Worm (Caenorhabditis elegans) whole organism, L4 larva: Measurements from ENCODE around the gene gpa-4.
"Not testable (repeated sequence)": the region's sequence is repeated elsewhere in the genome, so short reads cannot be mapped to it uniquely, and the experiment has no call there.

Experiments used
- F49E8.2 ChIP-seq: sonication (generic microtip); optimal IDR thresholded peaks from 2 replicates; lab custom pipeline; 2016; ENCODE audit warnings: missing compliant biosample characterization, mild to moderate bottlenecking, missing genetic modification characterization, borderline replicate concordance
- T20F7.1 ChIP-seq: fragments of 200-800 bp; sonication (Bioruptor generic); optimal IDR thresholded peaks from 2 replicates; lab custom pipeline; 2018; ENCODE audit warnings: mild to moderate bottlenecking, missing genetic modification characterization, missing compliant biosample characterization
- Y105C5A.15 ChIP-seq: fragments of 200-800 bp; sonication (Bioruptor generic); IDR thresholded peaks from 2 replicates; pipeline ENCODE4 v1.3.6; 2022; ENCODE audit warnings: missing genetic modification characterization, missing compliant biosample characterization
- Y75B8A.6 ChIP-seq: fragments of 200-800 bp; sonication (Bioruptor generic); IDR thresholded peaks from 2 replicates; pipeline ENCODE4 v1.3.6; 2022; ENCODE audit warnings: missing genetic modification reagents, missing genetic modification characterization, missing compliant biosample characterization
- ZK337.2 ChIP-seq: fragments of 200-800 bp; sonication (Bioruptor generic); IDR thresholded peaks from 2 replicates; pipeline ENCODE4 v1.3.6; 2022; ENCODE audit warnings: missing genetic modification reagents, missing genetic modification characterization, missing compliant biosample characterization
- ZK546.5 ChIP-seq, 2 experiments: sonication (generic microtip); optimal IDR thresholded peaks; 2 replicates each; lab custom pipeline; 2017; ENCODE audit warnings: missing biosample characterization in 2 of 2, missing genetic modification characterization in 2 of 2
- aha-1 ChIP-seq: fragments of 150-350 bp; peaks from one replicate; lab custom pipeline; 2014; ENCODE audit warnings: missing biosample characterization, missing genetic modification characterization
- arid-1 ChIP-seq: fragments of 200-800 bp; sonication (Bioruptor generic); conservative IDR thresholded peaks from 2 replicates; pipeline ENCODE4 v1.3.6; 2022; ENCODE audit warnings: missing genetic modification reagents, missing genetic modification characterization, missing compliant biosample characterization
- ceh-44 ChIP-seq: fragments of 200-800 bp; sonication (Bioruptor generic); IDR thresholded peaks from 2 replicates; pipeline ENCODE4 v1.3.6; 2022; ENCODE audit warnings: missing genetic modification reagents, missing genetic modification characterization, missing compliant biosample characterization
- ces-1 ChIP-seq: fragments of 150-350 bp; sonication (generic microtip); optimal IDR thresholded peaks from 4 replicates; lab custom pipeline; 2014; ENCODE audit warnings: missing biosample characterization, missing genetic modification reagents, missing genetic modification characterization
- daf-16 ChIP-seq, 3 experiments: sonication (generic microtip); optimal IDR thresholded peaks; 2 replicates each; lab custom pipeline; 2016 to 2017; ENCODE audit warnings: missing genetic modification characterization in 3 of 3, missing genetic modification reagents in 3 of 3, mild to moderate bottlenecking in 2 of 3, missing compliant biosample characterization in 2 of 3, missing biosample characterization in 1 of 3, moderate library complexity in 1 of 3
- daf-19 ChIP-seq: fragments of 200-800 bp; sonication (Bioruptor generic); conservative IDR thresholded peaks from 2 replicates; pipeline ENCODE4 v1.3.6; 2022; ENCODE audit warnings: missing genetic modification characterization, missing compliant biosample characterization
- dmd-6 ChIP-seq: fragments of 200-800 bp; sonication (Bioruptor generic); IDR thresholded peaks from 2 replicates; pipeline ENCODE4 v1.3.6; 2022; ENCODE audit warnings: missing genetic modification reagents, missing genetic modification characterization, missing compliant biosample characterization
- dmd-9 ChIP-seq: fragments of 200-800 bp; sonication (Bioruptor generic); IDR thresholded peaks from 2 replicates; pipeline ENCODE4 v1.3.6; 2022; ENCODE audit warnings: missing genetic modification reagents, missing genetic modification characterization, missing compliant biosample characterization
- dpl-1 ChIP-seq: fragments of 150-350 bp; optimal IDR thresholded peaks from 2 replicates; lab custom pipeline; 2014; ENCODE audit warnings: missing biosample characterization, missing genetic modification reagents, missing genetic modification characterization
- dve-1 ChIP-seq: sonication (generic microtip); optimal IDR thresholded peaks from 2 replicates; lab custom pipeline; 2017; ENCODE audit warnings: antibody characterized with exemption, mild to moderate bottlenecking, missing genetic modification characterization, missing compliant biosample characterization; ENCODE audit not compliant: insufficient read depth
- egl-43 ChIP-seq: fragments of 200-800 bp; sonication (Bioruptor generic); IDR thresholded peaks from 2 replicates; pipeline ENCODE4 v1.3.6; 2022; ENCODE audit warnings: missing genetic modification reagents, missing genetic modification characterization, missing compliant biosample characterization
- hif-1 ChIP-seq, 2 experiments: sonication (generic microtip); optimal IDR thresholded peaks; 2 replicates each; lab custom pipeline; 2016 to 2017; ENCODE audit warnings: missing compliant biosample characterization in 2 of 2, missing genetic modification characterization in 2 of 2, missing genetic modification reagents in 2 of 2, missing genotype in 2 of 2, mild to moderate bottlenecking in 1 of 2
- hlh-11 ChIP-seq: fragments of 200-800 bp; sonication (Bioruptor generic); optimal IDR thresholded peaks from 2 replicates; lab custom pipeline; 2018; ENCODE audit warnings: mild to moderate bottlenecking, missing genetic modification characterization, missing compliant biosample characterization
- hmg-1.1 ChIP-seq: fragments of 200-800 bp; sonication (Bioruptor generic); IDR thresholded peaks from 2 replicates; pipeline ENCODE4 v1.3.6; 2022; ENCODE audit warnings: missing genetic modification reagents, missing genetic modification characterization, missing compliant biosample characterization
- lin-13 ChIP-seq: fragments of 150-350 bp; optimal IDR thresholded peaks from 2 replicates; lab custom pipeline; 2014; ENCODE audit warnings: missing biosample characterization, missing genetic modification reagents, missing genetic modification characterization
- lin-38 ChIP-seq: fragments of 200-800 bp; sonication (Bioruptor generic); IDR thresholded peaks from 2 replicates; pipeline ENCODE4 v1.3.6; 2022; ENCODE audit warnings: missing genetic modification reagents, missing genetic modification characterization, missing compliant biosample characterization
- lsy-2 ChIP-seq, 2 experiments: fragments of 150-350 bp in 1 of 2; sonication (generic microtip) in 1 of 2; optimal IDR thresholded peaks; 2 replicates each; lab custom pipeline; 2014 to 2017; ENCODE audit warnings: missing biosample characterization in 2 of 2, missing genetic modification characterization in 2 of 2
- madf-5 ChIP-seq, 2 experiments: fragments of 200-800 bp; sonication (Bioruptor generic); IDR thresholded peaks; 2 replicates each; pipeline ENCODE4 v1.3.6; 2022; ENCODE audit warnings: missing compliant biosample characterization in 2 of 2, missing genetic modification characterization in 2 of 2
- madf-9 ChIP-seq: fragments of 200-800 bp; sonication (Bioruptor generic); conservative IDR thresholded peaks from 2 replicates; pipeline ENCODE4 v1.3.6; 2022; ENCODE audit warnings: missing genetic modification reagents, missing genetic modification characterization, missing compliant biosample characterization
- mes-2 ChIP-seq: sonication (generic microtip); optimal IDR thresholded peaks from 2 replicates; lab custom pipeline; 2016; ENCODE audit warnings: missing genotype, mild to moderate bottlenecking, missing genetic modification characterization, missing compliant biosample characterization; ENCODE audit not compliant: poor library complexity, severe bottlenecking
- mxl-2 ChIP-seq: fragments of 200-800 bp; sonication (Bioruptor generic); conservative IDR thresholded peaks from 2 replicates; pipeline ENCODE4 v1.3.6; 2022; ENCODE audit warnings: missing genetic modification reagents, missing genetic modification characterization, missing compliant biosample characterization
- nhr-10 ChIP-seq: fragments of 150-350 bp; optimal IDR thresholded peaks from 2 replicates; lab custom pipeline; 2014; ENCODE audit warnings: missing biosample characterization, missing genetic modification characterization
- nhr-11 ChIP-seq: fragments of 150-350 bp; optimal IDR thresholded peaks from 2 replicates; lab custom pipeline; 2014; ENCODE audit warnings: missing biosample characterization, missing genetic modification characterization
- nhr-237 ChIP-seq: sonication (generic microtip); optimal IDR thresholded peaks from 2 replicates; lab custom pipeline; 2017; ENCODE audit warnings: missing biosample characterization, missing genetic modification characterization
- nhr-28 ChIP-seq: fragments of 150-350 bp; optimal IDR thresholded peaks from 2 replicates; lab custom pipeline; 2014; ENCODE audit warnings: missing biosample characterization, missing genetic modification characterization
- nhr-41 ChIP-seq: fragments of 200-800 bp; sonication (Bioruptor generic); IDR thresholded peaks from 2 replicates; pipeline ENCODE4 v1.3.6; 2022; ENCODE audit warnings: missing genetic modification reagents, missing genetic modification characterization, missing compliant biosample characterization
- nhr-48 ChIP-seq: sonication (generic microtip); optimal IDR thresholded peaks from 2 replicates; lab custom pipeline; 2016; ENCODE audit warnings: mild to moderate bottlenecking, missing genetic modification characterization, missing compliant biosample characterization
- nhr-6 ChIP-seq: fragments of 150-350 bp; optimal IDR thresholded peaks from 2 replicates; lab custom pipeline; 2014; ENCODE audit warnings: missing biosample characterization, missing genetic modification characterization
- nhr-77 ChIP-seq: fragments of 150-350 bp; optimal IDR thresholded peaks from 2 replicates; lab custom pipeline; 2014; ENCODE audit warnings: missing biosample characterization, missing genetic modification characterization
- pha-4 ChIP-seq, 2 experiments: fragments of 150-350 bp in 1 of 2; fragments of 200-800 bp in 1 of 2; sonication (Bioruptor generic) in 1 of 2; IDR thresholded peaks in 1 of 2; optimal IDR thresholded peaks in 1 of 2; 2 replicates each; pipeline versions ENCODE4 v1.3.6 to Lab custom; 2014 to 2022; ENCODE audit warnings: missing genetic modification characterization in 2 of 2, missing genetic modification reagents in 2 of 2, missing biosample characterization in 1 of 2, missing compliant biosample characterization in 1 of 2
- php-3 ChIP-seq: fragments of 200-800 bp; sonication (Bioruptor generic); IDR thresholded peaks from 2 replicates; pipeline ENCODE4 v1.3.6; 2022; ENCODE audit warnings: missing genetic modification reagents, missing genetic modification characterization, missing compliant biosample characterization
- rbr-2 ChIP-seq: sonication (generic microtip); optimal IDR thresholded peaks from 2 replicates; lab custom pipeline; 2016; ENCODE audit warnings: missing genotype, missing genetic modification characterization, missing compliant biosample characterization
- snpc-1.2 ChIP-seq: fragments of 200-800 bp; sonication (Bioruptor generic); IDR thresholded peaks from 2 replicates; pipeline ENCODE4 v1.3.6; 2022; ENCODE audit warnings: missing genetic modification reagents, missing genetic modification characterization, missing compliant biosample characterization
- spr-1 ChIP-seq: sonication (generic microtip); optimal IDR thresholded peaks from 2 replicates; lab custom pipeline; 2016; ENCODE audit warnings: mild to moderate bottlenecking, missing genetic modification characterization, missing compliant biosample characterization
- tag-97 ChIP-seq: fragments of 200-800 bp; sonication (Bioruptor generic); IDR thresholded peaks from 2 replicates; pipeline ENCODE4 v1.3.6; 2022; ENCODE audit warnings: missing genetic modification characterization, missing compliant biosample characterization
- tra-1 ChIP-seq: fragments of 200-800 bp; sonication (Bioruptor generic); IDR thresholded peaks from 2 replicates; pipeline ENCODE4 v1.3.6; 2022; ENCODE audit warnings: missing genetic modification reagents, missing genetic modification characterization, missing compliant biosample characterization
- unc-130 ChIP-seq: sonication (generic microtip); optimal IDR thresholded peaks from 2 replicates; lab custom pipeline; 2016; ENCODE audit warnings: missing genetic modification reagents, missing genetic modification characterization, missing compliant biosample characterization
- unc-62 ChIP-seq, 3 experiments: fragments of 150-350 bp in 1 of 3; sonication (generic microtip); optimal IDR thresholded peaks in 2 of 3; peaks in 1 of 3; 1 replicate in 1 of 3; 2 replicates in 2 of 3; lab custom pipeline; 2014 to 2017; ENCODE audit warnings: missing biosample characterization in 3 of 3, missing genetic modification characterization in 3 of 3, missing genetic modification reagents in 3 of 3, missing genotype in 1 of 3
- vab-7 ChIP-seq: fragments of 200-800 bp; sonication (Bioruptor generic); IDR thresholded peaks from 2 replicates; pipeline ENCODE4 v1.3.6; 2022; ENCODE audit warnings: missing genetic modification reagents, missing genetic modification characterization, missing compliant biosample characterization
- zip-2 ChIP-seq: fragments of 150-350 bp; optimal IDR thresholded peaks from 2 replicates; lab custom pipeline; 2014; ENCODE audit warnings: missing biosample characterization, missing genetic modification characterization

The gpa-4 gene

DNA sequence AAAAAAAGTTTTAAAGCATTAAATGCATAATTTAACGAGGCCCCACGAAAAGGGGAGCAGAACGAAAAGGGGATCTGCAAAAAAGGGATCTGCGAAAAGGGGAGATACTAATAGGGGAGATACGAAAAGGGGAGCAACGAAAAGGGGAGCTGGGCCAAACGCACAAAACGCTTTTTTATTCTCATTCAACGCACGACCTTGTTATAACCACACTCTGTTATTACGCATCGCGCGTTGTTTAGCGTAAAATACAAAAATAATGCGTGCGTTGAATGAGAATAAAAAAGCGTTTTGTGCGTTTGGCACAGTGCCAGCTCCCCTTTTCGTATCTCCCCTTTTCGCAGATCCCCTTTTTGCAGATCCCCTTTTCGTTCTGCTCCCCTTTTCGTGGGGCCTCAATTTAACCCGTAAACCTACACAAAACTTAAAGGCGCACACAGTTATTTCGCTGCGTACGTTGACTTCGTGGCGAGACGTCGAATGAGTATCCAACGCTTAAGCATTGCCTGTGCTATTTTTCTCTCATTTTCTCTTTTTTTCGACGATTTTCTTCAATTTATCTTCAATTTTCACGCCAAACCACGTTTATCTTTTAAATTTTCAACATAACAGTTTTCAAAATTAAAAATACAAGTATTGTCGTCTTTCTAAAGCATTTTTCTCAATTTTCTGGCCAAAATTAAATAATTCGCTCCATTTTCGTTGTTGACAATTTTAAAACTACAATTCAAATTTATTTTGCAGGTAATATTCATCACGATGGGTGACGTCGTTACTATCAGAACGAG, 16.2 kb upstream of the gpa-4 start, which contains the start of gene rps-24:
Gene rps-24 (plus strand): TSS at position 738 of the 788 bp plus-strand sequence.
- TF ChIP-seq ces-1 (GFP tag; lab: Kevin White, UChicago) (peak; percentile 31), nhr-77 (peak; percentile 94), aha-1 (peak; percentile 80), hmg-1.1 (GFP tag; lab: Robert Waterston, UW) (peak; percentile 97), ceh-44 (peak; percentile 99), dve-1 (tag; lab: Kevin White, UChicago) (peak; percentile 75), zip-2 (peak; percentile 7), hif-1 (tag; optimal IDR thresholded peaks at IDR 0.05; lab: Kevin White, UChicago) (peak in 1 of 2 experiments; percentile 94), madf-9 (GFP tag; lab: Robert Waterston, UW) (peak; percentile 95), unc-62 (GFP tag; optimal IDR thresholded peaks at IDR 0.05 in 1 of 2; lab: Kevin White, UChicago) (peak in 1 of 2 experiments; percentile 94), F49E8.2 (tag; lab: Kevin White, UChicago) (peak; percentile 74), snpc-1.2 (peak; percentile 88), Y75B8A.6 (peak; percentile 92), rbr-2 (tag; lab: Kevin White, UChicago) (peak; percentile 94), daf-16 (GFP tag; optimal IDR thresholded peaks at IDR 0.05; lab: Kevin White, UChicago) (peak in 1 of 2 experiments; percentile 29), daf-16 (tag; optimal IDR thresholded peaks at IDR 0.05; lab: Kevin White, UChicago) (peak; percentile 43), dmd-9 (GFP tag; lab: Robert Waterston, UW) (peak; percentile 96), daf-19 (GFP tag; lab: Robert Waterston, UW) (peak; percentile 52; the same call in 1 of the 2 replicates), nhr-10 (tag; lab: Kevin White, UChicago) (peak; percentile 17), dpl-1 (peak; percentile 59), arid-1 (GFP tag; lab: Robert Waterston, UW) (peak; percentile 97), unc-130 (peak; percentile 97), php-3 (GFP tag; lab: Robert Waterston, UW) (peak; percentile 72; the same call in 1 of the 2 replicates), nhr-237 (tag; lab: Kevin White, UChicago) (peak; percentile 19), egl-43 (peak; percentile 92), nhr-41 (peak; percentile 60), vab-7 (GFP tag; lab: Robert Waterston, UW) (peak; percentile 99), nhr-28 (tag; lab: Kevin White, UChicago) (peak; percentile 63), nhr-48 (tag; lab: Kevin White, UChicago) (peak; percentile 61), tag-97 (GFP tag; lab: Robert Waterston, UW) (peak; percentile 89), tra-1 (GFP tag; lab: Robert Waterston, UW) (peak; percentile 96), spr-1 (tag; lab: Kevin White, UChicago) (peak; percentile 81), hlh-11 (tag; lab: Kevin White, UChicago) (peak; percentile 86), mxl-2 (GFP tag; lab: Robert Waterston, UW) (0 out of 2 replicates have a peak, but pooled peaks have one; percentile 13), T20F7.1 (GFP tag; lab: Kevin White, UChicago) (peak; percentile 88), nhr-11 (tag; lab: Kevin White, UChicago) (peak; percentile 88), lin-38 (GFP tag; lab: Robert Waterston, UW) (peak; percentile 93), pha-4 (GFP tag; IDR thresholded peaks at IDR 0.05; lab: Robert Waterston, UW) (peak; percentile 92), pha-4 (tag; optimal IDR thresholded peaks at IDR 0.05; lab: Kevin White, UChicago) (peak; percentile 38), Y105C5A.15 (GFP tag; lab: Robert Waterston, UW) (0 out of 2 replicates have a peak, but pooled peaks have one; percentile 55), dmd-6 (peak; percentile 95), lsy-2 (tag; optimal IDR thresholded peaks at IDR 0.05; lab: Kevin White, UChicago) (peak; percentile 88 to 94), lin-13 (GFP tag; lab: Kevin White, UChicago) (peak; percentile 93), nhr-6 (tag; lab: Kevin White, UChicago) (peak; percentile 69), ZK337.2 (GFP tag; lab: Robert Waterston, UW) (peak; percentile 97), mes-2 (tag; lab: Kevin White, UChicago) (peak; percentile 98), madf-5 (GFP tag; IDR thresholded peaks at IDR 0.05; lab: Robert Waterston, UW) (peak; percentile 71 to 93; a peak in 3 of 4 replicates), ZK546.5 (tag; optimal IDR thresholded peaks at IDR 0.05; lab: Kevin White, UChicago) (peak in 1 of 2 experiments; percentile 45)
- TF ChIP-seq unc-62 (tag; optimal IDR thresholded peaks at IDR 0.05; lab: Kevin White, UChicago), result not testable (repeated sequence)
